Worm (Caenorhabditis elegans) whole organism, late embryonic: ENCODE measurements around the gene rpc-2.

Experiments used
- C38D4.7 ChIP-seq: fragments of 200-800 bp; sonication (Bioruptor generic); optimal IDR thresholded peaks from 2 replicates; lab custom pipeline; 2018; ENCODE audit warnings: mild to moderate bottlenecking, missing genetic modification characterization, moderate library complexity, missing compliant biosample characterization
- T23F11.4 ChIP-seq: fragments of 200-800 bp; sonication (Bioruptor generic); optimal IDR thresholded peaks from 2 replicates; lab custom pipeline; 2018; ENCODE audit warnings: mild to moderate bottlenecking, missing genetic modification characterization, missing compliant biosample characterization
- ama-1 ChIP-seq: fragments of 150-350 bp; optimal IDR thresholded peaks from 2 replicates; lab custom pipeline; 2014
- ceh-34 ChIP-seq: sonication (generic microtip); optimal IDR thresholded peaks from 2 replicates; lab custom pipeline; 2016; ENCODE audit warnings: mild to moderate bottlenecking, missing genetic modification characterization, missing compliant biosample characterization
- fax-1 ChIP-seq: sonication (generic microtip); optimal IDR thresholded peaks from 2 replicates; lab custom pipeline; 2016; ENCODE audit warnings: missing genotype, missing genetic modification characterization, missing compliant biosample characterization
- hlh-6 ChIP-seq: sonication (generic microtip); optimal IDR thresholded peaks from 2 replicates; lab custom pipeline; 2016; ENCODE audit warnings: missing genotype, missing genetic modification characterization, missing compliant biosample characterization
- nhr-11 ChIP-seq: fragments of 150-350 bp; optimal IDR thresholded peaks from 2 replicates; lab custom pipeline; 2014; ENCODE audit warnings: missing biosample characterization, missing genetic modification characterization
- sox-4 ChIP-seq: sonication (generic microtip); optimal IDR thresholded peaks from 2 replicates; lab custom pipeline; 2017; ENCODE audit warnings: mild to moderate bottlenecking, missing genetic modification characterization, inconsistent platforms, missing compliant biosample characterization

- TF ChIP-seq hlh-6 (tag; lab: Kevin White, UChicago), result no peak
- TF ChIP-seq fax-1 (tag; lab: Kevin White, UChicago), result no peak
- no peak for TF ChIP-seq ama-1 (lab: Kevin White, UChicago)
- no peak for TF ChIP-seq nhr-11
- TF ChIP-seq C38D4.7 (GFP tag; lab: Kevin White, UChicago), result no peak
- TF ChIP-seq ceh-34 (tag; lab: Kevin White, UChicago), result no peak
- TF ChIP-seq sox-4 (tag; lab: Kevin White, UChicago), result no peak
- no peak for TF ChIP-seq T23F11.4 (GFP tag; lab: Kevin White, UChicago)
These were observed 25.6 kb downstream of the rpc-2 start, which contains the start of the genes F56D2.8 and uev-2 for ce11 chrIII:5582766-5583165.
